Worm (Caenorhabditis elegans): ENCODE results near the gene H06A10.1.

Gene H06A10.1

DNA sequence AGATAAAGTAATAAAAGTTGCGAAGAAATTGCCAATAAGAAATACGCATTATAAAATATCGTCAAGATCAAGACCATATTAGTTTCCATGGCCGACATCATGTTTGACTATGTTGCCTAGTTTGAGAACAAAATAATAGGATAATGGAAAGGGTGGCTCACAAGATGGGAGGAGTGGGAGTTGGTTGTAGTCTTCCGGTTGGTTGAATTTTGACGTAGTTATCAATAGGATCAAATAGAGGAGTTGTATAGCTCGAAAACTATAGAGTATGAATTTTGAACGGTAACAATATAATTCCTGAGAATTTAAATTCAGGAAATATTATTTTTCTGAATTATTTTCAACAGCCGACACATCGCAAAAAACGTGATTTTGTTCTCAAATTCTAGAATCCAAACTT is 25.6 kb upstream of the H06A10.1 start, which contains the start of gene srd-50:
Gene srd-50 (minus strand): TSS at position 101 of the 400 bp plus-strand sequence.
- TF ChIP-seq aha-1 (tag) (peak; percentile 66), duxl-1 (tag; optimal IDR thresholded peaks at IDR 0.05; ENCODE audit: poor library complexity) (no peak)

DNA sequence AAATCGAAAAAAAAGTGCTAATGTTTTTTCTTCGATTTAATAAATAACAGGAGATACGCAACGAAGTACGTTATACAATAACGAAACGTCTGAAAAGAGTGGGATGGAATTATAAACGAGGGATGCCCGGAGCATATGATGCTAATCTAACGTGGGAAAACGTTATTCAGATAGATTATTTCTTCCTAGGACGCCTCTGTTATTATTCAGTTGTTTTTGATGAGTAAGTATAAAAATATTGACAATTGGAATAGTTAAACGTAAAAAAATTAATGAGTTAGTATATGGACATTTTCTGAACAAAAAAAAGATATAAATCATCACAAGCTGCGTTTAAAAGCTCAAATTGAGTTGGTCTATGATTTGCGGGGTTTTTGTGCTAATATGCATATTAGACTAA is 22.5 kb upstream of the H06A10.1 start, which contains the start of gene srd-51:
Gene srd-51 (minus strand): TSS at position 101 of the 400 bp plus-strand sequence.
- TF ChIP-seq ztf-7 (tag; optimal IDR thresholded peaks at IDR 0.05) (no peak), daf-8 (GFP tag; IDR thresholded peaks at IDR 0.05) (no peak), Y105C5A.15 (GFP tag; IDR thresholded peaks at IDR 0.05) (no peak), hif-1 (tag; optimal IDR thresholded peaks at IDR 0.05) (no peak), daf-19 (GFP tag; conservative IDR thresholded peaks at IDR 0.05) (no peak), vab-7 (GFP tag; IDR thresholded peaks at IDR 0.05) (no peak), hlh-11 (tag; optimal IDR thresholded peaks at IDR 0.05) (no peak), ceh-82 (tag; optimal IDR thresholded peaks at IDR 0.05) (no peak), ceh-44 (GFP tag; IDR thresholded peaks at IDR 0.05) (no peak), lin-38 (GFP tag; IDR thresholded peaks at IDR 0.05) (no peak), ama-1 (optimal IDR thresholded peaks at IDR 0.05) (no peak), ZK337.2 (GFP tag; IDR thresholded peaks at IDR 0.05) (no peak), lir-3 (tag; optimal IDR thresholded peaks at IDR 0.05) (no peak)

DNA sequence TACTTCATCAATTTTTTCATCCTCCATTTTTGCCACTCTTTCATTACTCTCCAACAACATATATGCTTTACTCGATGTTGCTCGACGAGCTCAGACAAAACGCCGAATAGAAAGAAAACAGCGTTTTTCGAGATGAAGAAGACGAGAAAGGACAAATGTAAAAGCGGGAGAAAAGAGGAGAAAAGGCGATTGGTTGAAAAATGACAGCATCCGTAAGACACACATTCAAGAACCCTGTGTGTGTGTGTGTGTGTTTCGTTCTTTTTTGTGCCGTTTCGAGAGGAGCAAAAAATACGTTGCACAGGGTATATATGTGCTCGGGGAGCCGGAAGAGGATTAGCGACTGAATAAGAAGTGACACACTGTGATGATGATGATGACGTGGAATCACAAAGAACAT is 13.6 kb upstream of the H06A10.1 start:
- TF ChIP-seq ctbp-1 (GFP tag; IDR thresholded peaks at IDR 0.05) = 0 out of 2 replicates have a peak, but pooled peaks have one; percentile 20
- TF ChIP-seq spr-3 (GFP tag; optimal IDR thresholded peaks at IDR 0.05) = no peak
- peak; percentile 46; the same call in 1 of the 2 replicates for TF ChIP-seq hmg-1.1 (GFP tag; IDR thresholded peaks at IDR 0.05)
- peak in 1 of 2 experiments; percentile 96 for TF ChIP-seq unc-62 (GFP tag; optimal IDR thresholded peaks at IDR 0.05 in 1 of 2)
- no peak for TF ChIP-seq unc-62 (tag; optimal IDR thresholded peaks at IDR 0.05)

DNA sequence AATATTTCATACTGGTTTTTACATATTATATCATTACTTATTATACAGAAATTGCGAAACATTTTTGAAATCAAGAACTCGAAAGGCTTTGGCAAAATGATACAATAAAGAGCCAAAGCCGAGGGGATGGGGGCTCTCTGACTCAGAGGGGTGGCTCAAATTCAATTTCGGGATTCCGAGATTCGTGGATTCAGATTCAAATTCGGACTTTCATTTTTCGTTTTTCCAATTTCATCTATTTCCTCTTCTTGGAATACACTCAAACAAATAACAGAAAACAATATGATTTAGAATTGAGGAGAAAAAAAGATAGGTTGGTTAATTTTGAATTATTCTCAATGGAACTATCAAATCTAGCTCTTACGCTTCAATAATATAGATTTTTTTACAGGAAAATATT is 8.2 kb upstream of the H06A10.1 start:
- TF ChIP-seq ces-1 (GFP tag; optimal IDR thresholded peaks at IDR 0.05) (peak; percentile 76), lsy-2 (tag; optimal IDR thresholded peaks at IDR 0.05) (peak in 1 of 2 experiments; percentile 5), pha-4 (GFP tag; IDR thresholded peaks at IDR 0.05) (no peak), pha-4 (tag; optimal IDR thresholded peaks at IDR 0.05) (no peak), fkh-10 (GFP tag; optimal IDR thresholded peaks at IDR 0.05) (peak; percentile 71), ctbp-1 (GFP tag; IDR thresholded peaks at IDR 0.05) (0 out of 2 replicates have a peak, but pooled peaks have one; percentile 25), mxl-3 (GFP tag; optimal IDR thresholded peaks at IDR 0.05) (no peak), unc-62 (GFP tag; optimal IDR thresholded peaks at IDR 0.05 in 1 of 2) (no peak), unc-62 (tag; optimal IDR thresholded peaks at IDR 0.05) (no peak)

DNA sequence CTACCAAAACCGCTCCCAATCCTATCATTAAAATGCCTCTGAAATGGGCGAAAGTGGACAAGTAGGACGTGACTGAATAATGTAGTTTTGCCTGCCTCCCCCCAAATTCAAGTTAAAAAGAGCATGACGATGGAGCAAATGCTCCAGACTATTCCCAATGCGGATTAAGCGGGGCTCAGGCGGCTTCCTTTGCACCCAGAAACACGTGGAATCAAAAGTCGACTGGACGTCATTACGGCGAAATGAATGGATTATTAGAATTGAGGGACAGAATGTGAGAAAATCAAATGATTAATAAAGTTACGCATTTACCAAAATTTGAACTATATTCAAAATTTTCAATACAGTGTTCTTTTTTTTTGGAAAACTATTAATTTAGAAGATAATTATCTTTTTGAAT is 7.4 kb upstream of the H06A10.1 start:
- TF ChIP-seq dve-1 (tag; optimal IDR thresholded peaks at IDR 0.05; ENCODE audit: insufficient read depth) = no peak
- peak; percentile 42 for TF ChIP-seq hlh-30 (tag; optimal IDR thresholded peaks at IDR 0.05; ENCODE audit: insufficient read depth)

DNA sequence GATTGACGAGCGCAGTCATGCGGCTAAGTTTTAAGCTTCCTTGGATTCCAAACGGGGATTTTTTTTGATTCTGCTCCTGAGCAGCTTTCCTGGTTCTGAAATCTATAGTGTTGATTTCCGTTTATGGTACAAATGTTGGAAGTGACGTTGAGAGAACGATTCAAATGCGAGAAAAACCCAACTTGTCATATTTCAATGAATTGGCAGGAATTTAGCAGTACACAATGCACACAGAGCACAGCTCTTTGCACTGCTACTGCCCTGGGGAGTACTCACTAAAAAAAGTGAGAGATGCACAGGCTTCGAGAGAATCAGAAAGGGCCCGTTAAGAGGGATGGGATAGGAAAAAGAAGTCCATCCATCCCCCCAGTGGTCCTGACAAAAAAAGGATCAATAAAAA is 6.8 kb upstream of the H06A10.1 start, which contains the start of gene sad-1:
Gene sad-1 (minus strand): TSS at position 101 of the 400 bp plus-strand sequence.
- no peak for TF ChIP-seq nhr-11 (tag; optimal IDR thresholded peaks at IDR 0.05)
- TF ChIP-seq madf-9 (GFP tag; conservative IDR thresholded peaks at IDR 0.05) = no peak
- 0 out of 2 replicates have a peak, but pooled peaks have one; percentile 40 for TF ChIP-seq dmd-9 (GFP tag; IDR thresholded peaks at IDR 0.05)
- peak; percentile 43; the same call in 1 of the 2 replicates for TF ChIP-seq hmg-1.1 (GFP tag; IDR thresholded peaks at IDR 0.05)
- TF ChIP-seq Y105C5A.15 (GFP tag; IDR thresholded peaks at IDR 0.05) = no peak
- TF ChIP-seq ztf-11 (tag; optimal IDR thresholded peaks at IDR 0.05) = no peak
- no peak for TF ChIP-seq lin-29 (GFP tag; IDR thresholded peaks at IDR 0.05)
- no peak for TF ChIP-seq F49E8.2 (tag; optimal IDR thresholded peaks at IDR 0.05; ENCODE audit: borderline replicate concordance)
- TF ChIP-seq ceh-32 (tag; optimal IDR thresholded peaks at IDR 0.05; ENCODE audit: poor library complexity) = no peak
- peak; percentile 53 for TF ChIP-seq aha-1 (tag)
- no peak for TF ChIP-seq nhr-10 (tag; optimal IDR thresholded peaks at IDR 0.05)
